Fruit fly (Drosophila melanogaster) whole organism, embryonic: ENCODE results near the gene CG31445.

Source experiments
- Asciz ChIP-seq: fragments of 200-800 bp; sonication (Bioruptor generic); optimal IDR thresholded peaks from 2 replicates; lab custom pipeline; 2017; ENCODE audit warnings: missing biosample characterization, mild to moderate bottlenecking, missing genetic modification characterization, missing genetic modification reagents
- Blimp-1 ChIP-seq: fragments of 200-800 bp; sonication (Bioruptor generic); optimal IDR thresholded peaks from 3 replicates; lab custom pipeline; 2018; ENCODE audit warnings: missing biosample characterization, missing genetic modification characterization, mild to moderate bottlenecking, moderate library complexity, missing genetic modification reagents
- CG11456 ChIP-seq: fragments of 200-800 bp; sonication (Bioruptor generic); IDR thresholded peaks from 3 replicates; pipeline ENCODE4 v1.3.6; 2022; ENCODE audit warnings: missing biosample characterization, missing genetic modification characterization
- CG13287 ChIP-seq: fragments of 200-800 bp; sonication (Bioruptor generic); IDR thresholded peaks from 2 replicates; pipeline ENCODE4 v1.3.6; 2022; ENCODE audit warnings: missing biosample characterization, missing genetic modification characterization; ENCODE audit not compliant: partially characterized antibody
- CG15269 ChIP-seq: fragments of 200-800 bp; sonication (Bioruptor generic); optimal IDR thresholded peaks from 2 replicates; lab custom pipeline; 2018; ENCODE audit warnings: missing biosample characterization, mild to moderate bottlenecking, missing genetic modification characterization, moderate library complexity
- CG17361 ChIP-seq: fragments of 200-800 bp; sonication (Bioruptor generic); IDR thresholded peaks from 3 replicates; pipeline ENCODE4 v1.3.6; 2022; ENCODE audit warnings: missing biosample characterization, missing genetic modification characterization
- CG1792 ChIP-seq: fragments of 200-800 bp; sonication (Bioruptor generic); optimal IDR thresholded peaks from 2 replicates; lab custom pipeline; 2016; ENCODE audit warnings: missing biosample characterization, missing genetic modification characterization
- CG18262 ChIP-seq: fragments of 200-800 bp; optimal IDR thresholded peaks from 3 replicates; lab custom pipeline; 2019; ENCODE audit warnings: missing biosample characterization, mild to moderate bottlenecking, missing genetic modification characterization, moderate library complexity
- CG3065 ChIP-seq: fragments of 200-800 bp; sonication (Bioruptor generic); optimal IDR thresholded peaks from 2 replicates; lab custom pipeline; 2016; ENCODE audit warnings: missing biosample characterization, missing genetic modification characterization
- CG31441 ChIP-seq: fragments of 200-800 bp; sonication (Bioruptor generic); IDR thresholded peaks from 2 replicates; pipeline ENCODE4 v1.3.6; 2022; ENCODE audit warnings: missing biosample characterization, missing genetic modification characterization
- CG3281 ChIP-seq: fragments of 200-800 bp; sonication (Bioruptor generic); optimal IDR thresholded peaks from 3 replicates; lab custom pipeline; 2017; ENCODE audit warnings: missing biosample characterization, mild to moderate bottlenecking, missing genetic modification characterization
- CG33213 ChIP-seq: fragments of 200-800 bp; sonication (Bioruptor generic); optimal IDR thresholded peaks from 3 replicates; lab custom pipeline; 2016; ENCODE audit warnings: missing biosample characterization, missing genetic modification characterization
- CG34224 ChIP-seq: fragments of 200-800 bp; sonication (Bioruptor generic); IDR thresholded peaks from 3 replicates; pipeline ENCODE4 v1.3.6; 2022; ENCODE audit warnings: missing biosample characterization, missing genetic modification characterization; ENCODE audit not compliant: partially characterized antibody
- CG34422 ChIP-seq: fragments of 200-800 bp; sonication (Bioruptor generic); IDR thresholded peaks from 3 replicates; pipeline ENCODE4 v1.3.6; 2022; ENCODE audit warnings: missing biosample characterization, missing genetic modification characterization
- CG3726 ChIP-seq: fragments of 200-800 bp; sonication (Bioruptor generic); IDR thresholded peaks from 3 replicates; pipeline ENCODE4, ENCODE4 v1.3.6; 2022; ENCODE audit warnings: missing biosample characterization, missing genetic modification characterization
- CG3838 ChIP-seq: fragments of 200-800 bp; sonication (Bioruptor generic); optimal IDR thresholded peaks from 3 replicates; lab custom pipeline; 2016; ENCODE audit warnings: missing biosample characterization, missing genetic modification characterization
- CG5245 ChIP-seq: fragments of 200-800 bp; sonication (Bioruptor generic); optimal IDR thresholded peaks from 3 replicates; lab custom pipeline; 2016; ENCODE audit warnings: missing biosample characterization, missing genetic modification characterization
- CG7271 ChIP-seq: fragments of 200-800 bp; sonication (Bioruptor generic); optimal IDR thresholded peaks from 2 replicates; lab custom pipeline; 2018; ENCODE audit warnings: missing biosample characterization, mild to moderate bottlenecking, missing genetic modification characterization, moderate library complexity
- CG7928 ChIP-seq: fragments of 200-800 bp; sonication (Bioruptor generic); optimal IDR thresholded peaks from 2 replicates; lab custom pipeline; 2017; ENCODE audit warnings: missing biosample characterization, mild to moderate bottlenecking, missing genetic modification characterization
- Fer2 ChIP-seq: fragments of 200-800 bp; sonication (Bioruptor generic); optimal IDR thresholded peaks from 2 replicates; lab custom pipeline; 2018; ENCODE audit warnings: missing biosample characterization, mild to moderate bottlenecking, missing genetic modification characterization, moderate library complexity
- Fer3 ChIP-seq: fragments of 200-800 bp; sonication (Bioruptor generic); optimal IDR thresholded peaks from 2 replicates; lab custom pipeline; 2018; ENCODE audit warnings: missing biosample characterization, mild to moderate bottlenecking, missing genetic modification characterization, moderate library complexity
- H2.0 ChIP-seq: fragments of 200-800 bp; sonication (Bioruptor generic); IDR thresholded peaks from 2 replicates; pipeline ENCODE4 v1.3.6; 2022; ENCODE audit warnings: missing biosample characterization, missing genetic modification characterization
- HLHmδ ChIP-seq: fragments of 200-800 bp; sonication (Bioruptor generic); optimal IDR thresholded peaks from 2 replicates; lab custom pipeline; 2018; ENCODE audit warnings: missing biosample characterization, mild to moderate bottlenecking, missing genetic modification characterization, moderate library complexity
- Lpt ChIP-seq: fragments of >200 bp; optimal IDR thresholded peaks from 2 replicates; lab custom pipeline; 2018; ENCODE audit warnings: missing biosample characterization, missing genetic modification characterization
- MTF-1 ChIP-seq: fragments of 200-800 bp; sonication (Bioruptor generic); optimal IDR thresholded peaks from 2 replicates; lab custom pipeline; 2018; ENCODE audit warnings: missing biosample characterization, mild to moderate bottlenecking, missing genetic modification characterization, borderline replicate concordance
- Max ChIP-seq: fragments of 200-800 bp; sonication (Bioruptor generic); optimal IDR thresholded peaks from 2 replicates; lab custom pipeline; 2016; ENCODE audit warnings: missing biosample characterization, mild to moderate bottlenecking, missing genetic modification characterization
- Meics ChIP-seq: fragments of 200-800 bp; sonication (Bioruptor generic); optimal IDR thresholded peaks from 2 replicates; lab custom pipeline; 2017; ENCODE audit warnings: missing biosample characterization, mild to moderate bottlenecking, missing genetic modification characterization
- NC2α ChIP-seq: fragments of 200-800 bp; sonication (Bioruptor generic); optimal IDR thresholded peaks from 2 replicates; lab custom pipeline; 2016; ENCODE audit warnings: missing biosample characterization, missing genetic modification characterization
- Pdp1 ChIP-seq, 2 experiments: fragments of 200-800 bp; sonication (Bioruptor generic); optimal IDR thresholded peaks; 3 replicates each; lab custom pipeline; 2016; ENCODE audit warnings: missing biosample characterization in 2 of 2, missing genetic modification characterization in 2 of 2, mild to moderate bottlenecking in 1 of 2, moderate library complexity in 1 of 2
- Poxn ChIP-seq: fragments of 200-800 bp; sonication (Bioruptor generic); IDR thresholded peaks from 2 replicates; pipeline ENCODE4 v1.3.6; 2022; ENCODE audit warnings: missing biosample characterization, missing genetic modification characterization
- Spps ChIP-seq: fragments of 200-800 bp; sonication (Bioruptor generic); optimal IDR thresholded peaks from 2 replicates; lab custom pipeline; 2018; ENCODE audit warnings: missing biosample characterization, mild to moderate bottlenecking, missing genetic modification characterization
- Sry-β ChIP-seq: fragments of 200-800 bp; sonication (Bioruptor generic); optimal IDR thresholded peaks from 2 replicates; lab custom pipeline; 2018; ENCODE audit warnings: missing biosample characterization, mild to moderate bottlenecking, missing genetic modification characterization, moderate library complexity
- dm ChIP-seq: fragments of 200-800 bp; sonication (Bioruptor generic); optimal IDR thresholded peaks from 3 replicates; lab custom pipeline; 2016; ENCODE audit warnings: missing biosample characterization, missing genetic modification characterization
- en ChIP-seq: fragments of 200-800 bp; sonication (Bioruptor generic); optimal IDR thresholded peaks from 2 replicates; lab custom pipeline; 2016; ENCODE audit warnings: missing biosample characterization, missing genetic modification characterization
- fu2 ChIP-seq: fragments of 200-800 bp; sonication (Bioruptor generic); optimal IDR thresholded peaks from 2 replicates; lab custom pipeline; 2016; ENCODE audit warnings: missing biosample characterization, missing genetic modification characterization
- gem ChIP-seq: fragments of 200-800 bp; sonication (Bioruptor generic); optimal IDR thresholded peaks from 2 replicates; lab custom pipeline; 2019; ENCODE audit warnings: missing biosample characterization, mild to moderate bottlenecking, missing genetic modification characterization, moderate library complexity
- grn ChIP-seq: fragments of 200-800 bp; sonication (Bioruptor generic); optimal IDR thresholded peaks from 3 replicates; lab custom pipeline; 2017; ENCODE audit warnings: missing biosample characterization, missing genetic modification characterization
- hkb ChIP-seq, 2 experiments: fragments of 200-800 bp in 1 of 2; fragments of >200 bp in 1 of 2; sonication (Bioruptor generic) in 1 of 2; IDR thresholded peaks in 1 of 2; optimal IDR thresholded peaks in 1 of 2; 2 replicates each; pipeline versions ENCODE4 v1.3.6 to Lab custom; 2017 to 2022; ENCODE audit warnings: missing biosample characterization in 1 of 2, missing genetic modification characterization in 1 of 2
- inv ChIP-seq: fragments of 200-800 bp; sonication (Bioruptor generic); IDR thresholded peaks from 2 replicates; pipeline ENCODE4 v1.3.6; 2022; ENCODE audit warnings: missing biosample characterization, missing genetic modification characterization; ENCODE audit not compliant: partially characterized antibody
- lmd ChIP-seq: fragments of 200-800 bp; sonication (Bioruptor generic); IDR thresholded peaks from 2 replicates; pipeline ENCODE4 v1.3.6; 2022; ENCODE audit warnings: missing biosample characterization, missing genetic modification characterization
- luna ChIP-seq: fragments of 200-800 bp; sonication (Bioruptor generic); optimal IDR thresholded peaks from 2 replicates; lab custom pipeline; 2016; ENCODE audit warnings: missing biosample characterization, missing genetic modification characterization
- psq ChIP-seq: fragments of 200-800 bp; sonication (Bioruptor generic); optimal IDR thresholded peaks from 2 replicates; lab custom pipeline; 2017; ENCODE audit warnings: missing biosample characterization, missing genetic modification characterization
- sima ChIP-seq: fragments of 200-800 bp; sonication (Bioruptor generic); optimal IDR thresholded peaks from 2 replicates; lab custom pipeline; 2016; ENCODE audit warnings: missing biosample characterization, missing genetic modification characterization
- tgo ChIP-seq: fragments of 200-800 bp; sonication (Bioruptor generic); IDR thresholded peaks from 3 replicates; pipeline ENCODE4 v1.3.6; 2022; ENCODE audit warnings: missing biosample characterization, missing genetic modification characterization
- ttk ChIP-seq: fragments of 200-800 bp; sonication (Bioruptor generic); IDR thresholded peaks from 2 replicates; pipeline ENCODE4 v2.1.2; 2022; ENCODE audit warnings: missing biosample characterization, missing genetic modification characterization
- twi ChIP-seq: fragments of 200-800 bp; optimal IDR thresholded peaks from 2 replicates; lab custom pipeline; 2019; ENCODE audit warnings: missing biosample characterization, mild to moderate bottlenecking, missing genetic modification characterization, moderate library complexity
- unc-4 ChIP-seq: fragments of 200-800 bp; sonication (Bioruptor generic); IDR thresholded peaks from 2 replicates; pipeline ENCODE4 v1.3.6; 2022; ENCODE audit warnings: missing biosample characterization, missing genetic modification characterization; ENCODE audit not compliant: partially characterized antibody
- zf30C ChIP-seq: fragments of 200-800 bp; sonication (Bioruptor generic); optimal IDR thresholded peaks from 3 replicates; lab custom pipeline; 2018; ENCODE audit warnings: missing biosample characterization, mild to moderate bottlenecking, missing genetic modification characterization

The CG31445 gene

DNA sequence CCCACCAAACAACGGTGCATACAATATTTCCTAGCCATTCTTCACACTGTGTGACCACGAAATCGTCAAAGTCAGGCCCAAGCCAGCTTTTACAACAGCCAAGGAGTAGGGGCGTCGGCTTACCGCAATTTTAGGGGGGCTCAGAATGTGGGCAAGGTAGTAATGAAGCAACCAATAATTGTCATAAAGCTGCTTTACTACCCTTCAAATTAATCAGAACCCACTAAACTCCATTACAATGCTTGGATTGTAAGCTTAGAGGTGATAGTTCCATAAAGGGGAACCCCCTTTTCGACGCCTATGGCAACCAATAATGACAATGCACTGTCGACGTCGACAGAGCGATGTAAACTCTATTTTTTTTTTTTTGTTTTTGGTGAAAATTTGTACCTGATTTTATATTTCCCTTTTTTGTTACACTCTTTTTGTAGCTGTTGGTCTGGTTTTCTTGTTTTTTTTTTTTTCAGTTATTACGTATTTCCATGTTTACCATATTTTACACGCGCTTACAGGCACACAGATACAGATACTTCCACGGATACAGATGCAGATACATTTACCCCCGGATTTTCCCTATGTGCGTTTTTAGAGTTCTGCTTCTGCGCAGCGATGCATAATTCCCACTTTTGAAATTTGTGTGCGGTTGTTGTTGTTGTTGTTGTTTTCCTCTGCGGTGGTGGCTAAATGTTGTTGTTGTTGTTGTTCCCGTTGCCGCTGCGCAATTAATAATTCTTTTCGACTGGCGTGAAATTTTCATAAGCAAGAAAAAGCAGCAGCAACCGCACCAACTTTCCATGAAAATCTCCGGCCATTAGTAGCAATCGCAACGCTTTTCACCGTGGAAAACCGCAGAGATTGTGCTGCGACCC, 39.8 kb downstream of the CG31445 start:
- TF ChIP-seq CG18262 (peak; percentile 86), Pdp1 (GFP tag; optimal IDR thresholded peaks at IDR 0.05; lab: Kevin White, UChicago) (peak; percentile 71 to 75), HLHmδ (GFP tag; lab: Kevin White, UChicago) (no peak), Fer3 (tag; lab: Kevin White, UChicago) (peak; percentile 46), CG34224 (no peak), tgo (GFP tag; lab: Robert Waterston, UW) (peak; percentile 69), CG5245 (GFP tag; lab: Kevin White, UChicago) (peak; percentile 73), Lpt (GFP tag; lab: Kevin White, UChicago) (no peak), unc-4 (no peak), CG7271 (tag; lab: Kevin White, UChicago) (no peak), zf30C (GFP tag; lab: Kevin White, UChicago) (no peak), CG15269 (tag; lab: Kevin White, UChicago) (peak; percentile 80), CG3726 (GFP tag; lab: Robert Waterston, UW) (peak; percentile 72; the same call in 1 of the 3 replicates), hkb (optimal IDR thresholded peaks at IDR 0.05; lab: Kevin White, UChicago) (no peak), hkb (GFP tag; IDR thresholded peaks at IDR 0.05; lab: Robert Waterston, UW) (peak; percentile 78), luna (GFP tag; lab: Kevin White, UChicago) (no peak), gem (tag; lab: Kevin White, UChicago) (peak; percentile 87), Meics (GFP tag; lab: Kevin White, UChicago) (peak; percentile 42), CG34422 (peak; percentile 81), Fer2 (peak; percentile 21), CG3065 (GFP tag; lab: Kevin White, UChicago) (peak; percentile 35), Asciz (GFP tag; lab: Kevin White, UChicago) (peak; percentile 72), Poxn (GFP tag; lab: Robert Waterston, UW) (no peak), NC2α (GFP tag; lab: Kevin White, UChicago) (peak; percentile 53), CG31441 (GFP tag; lab: Robert Waterston, UW) (peak; percentile 88), MTF-1 (GFP tag; lab: Kevin White, UChicago) (no peak), CG11456 (GFP tag; lab: Robert Waterston, UW) (0 out of 3 replicates have a peak, but pooled peaks have one; percentile 61), CG17361 (GFP tag; lab: Robert Waterston, UW) (peak; percentile 87), psq (GFP tag; lab: Kevin White, UChicago) (peak; percentile 18), twi (peak; percentile 40), fu2 (GFP tag; lab: Kevin White, UChicago) (no peak), H2.0 (GFP tag; lab: Robert Waterston, UW) (peak; percentile 78), sima (no peak), Max (GFP tag; lab: Kevin White, UChicago) (peak; percentile 53), CG33213 (GFP tag; lab: Kevin White, UChicago) (peak; percentile 48), en (GFP tag; lab: Kevin White, UChicago) (peak; percentile 69), dm (peak; percentile 42), inv (no peak), Spps (tag; lab: Kevin White, UChicago) (peak; percentile 72), grn (GFP tag; lab: Kevin White, UChicago) (no peak), ttk (GFP tag; lab: Robert Waterston, UW) (peak; percentile 77), lmd (peak; percentile 82), CG3281 (GFP tag; lab: Kevin White, UChicago) (peak; percentile 31), CG7928 (no peak), CG13287 (GFP tag; lab: Robert Waterston, UW) (no peak), CG1792 (GFP tag; lab: Kevin White, UChicago) (peak; percentile 45), Sry-β (no peak), CG3838 (GFP tag; lab: Kevin White, UChicago) (no peak), Blimp-1 (peak; percentile 84)
